Worm (Caenorhabditis elegans) whole organism, young adult: ENCODE measurements around the gene T22E5.1.
A peak's percentile ranks its signal among the peaks of the same experiment; 100 is the strongest.

ENCODE experiments used
- D2030.7 ChIP-seq: fragments of 200-800 bp; sonication (Bioruptor generic); IDR thresholded peaks from 2 replicates; pipeline ENCODE4 v1.3.6; 2022; ENCODE audit warnings: missing genetic modification reagents, missing genetic modification characterization, missing compliant biosample characterization
- F10E7.11 ChIP-seq: sonication (generic microtip); optimal IDR thresholded peaks from 2 replicates; lab custom pipeline; 2017; ENCODE audit warnings: mild to moderate bottlenecking, missing genetic modification characterization, moderate library complexity, missing compliant biosample characterization
- F37B4.10 ChIP-seq: fragments of 200-800 bp; sonication (Bioruptor generic); IDR thresholded peaks from 2 replicates; pipeline ENCODE4 v1.3.6; 2022; ENCODE audit warnings: missing genetic modification characterization, missing compliant biosample characterization
- F39B2.1 ChIP-seq: fragments of 200-800 bp; sonication (Bioruptor generic); IDR thresholded peaks from 2 replicates; pipeline ENCODE4 v1.3.6; 2022; ENCODE audit warnings: missing genetic modification reagents, missing genetic modification characterization, missing compliant biosample characterization
- F52B5.7 ChIP-seq: sonication (generic microtip); optimal IDR thresholded peaks from 2 replicates; lab custom pipeline; 2016; ENCODE audit warnings: mild to moderate bottlenecking, missing genetic modification characterization, missing compliant biosample characterization
- F55B11.4 ChIP-seq: sonication (generic microtip); optimal IDR thresholded peaks from 2 replicates; lab custom pipeline; 2016; ENCODE audit warnings: missing compliant biosample characterization, missing genetic modification characterization, borderline replicate concordance; ENCODE audit not compliant: insufficient read depth
- F57A8.1 ChIP-seq: fragments of 200-800 bp; sonication (Bioruptor generic); optimal IDR thresholded peaks from 2 replicates; lab custom pipeline; 2018; ENCODE audit warnings: mild to moderate bottlenecking, missing genetic modification characterization, moderate library complexity, missing compliant biosample characterization
- F57C9.4 ChIP-seq: sonication (generic microtip); optimal IDR thresholded peaks from 2 replicates; lab custom pipeline; 2017; ENCODE audit warnings: mild to moderate bottlenecking, missing genetic modification characterization, missing compliant biosample characterization
- K12H6.12 ChIP-seq: fragments of 200-800 bp; sonication (Bioruptor generic); optimal IDR thresholded peaks from 2 replicates; lab custom pipeline; 2018; ENCODE audit warnings: mild to moderate bottlenecking, missing genetic modification characterization, missing compliant biosample characterization
- T26A5.8 ChIP-seq: sonication (generic microtip); optimal IDR thresholded peaks from 2 replicates; lab custom pipeline; 2016; ENCODE audit warnings: missing genetic modification characterization, missing compliant biosample characterization
- Y79H2A.3 ChIP-seq: fragments of 200-800 bp; sonication (Bioruptor generic); conservative IDR thresholded peaks from 2 replicates; pipeline ENCODE4 v1.3.6; 2022; ENCODE audit warnings: missing genetic modification reagents, missing genetic modification characterization, missing compliant biosample characterization
- ZK185.1 ChIP-seq: sonication (generic microtip); optimal IDR thresholded peaks from 2 replicates; lab custom pipeline; 2016; ENCODE audit warnings: mild to moderate bottlenecking, missing genetic modification characterization, missing compliant biosample characterization; ENCODE audit not compliant: poor library complexity, severe bottlenecking
- akir-1 ChIP-seq: fragments of 200-800 bp; sonication (Bioruptor generic); optimal IDR thresholded peaks from 2 replicates; lab custom pipeline; 2018; ENCODE audit warnings: mild to moderate bottlenecking, missing genetic modification characterization, moderate library complexity, missing compliant biosample characterization
- ama-1 ChIP-seq, 3 experiments: fragments of 150-350 bp in 1 of 3; sonication (generic microtip) in 2 of 3; optimal IDR thresholded peaks; 2 replicates each; lab custom pipeline; 2014 to 2018; ENCODE audit warnings: missing biosample characterization in 2 of 3, missing genetic modification characterization in 2 of 3, missing genetic modification reagents in 2 of 3
- athp-1 ChIP-seq: sonication (generic microtip); optimal IDR thresholded peaks from 2 replicates; lab custom pipeline; 2017; ENCODE audit warnings: mild to moderate bottlenecking, missing genetic modification characterization, missing compliant biosample characterization
- attf-5 ChIP-seq: fragments of 200-800 bp; sonication (Bioruptor generic); optimal IDR thresholded peaks from 2 replicates; lab custom pipeline; 2018; ENCODE audit warnings: mild to moderate bottlenecking, missing genetic modification characterization, missing compliant biosample characterization
- cebp-2 ChIP-seq: fragments of 200-800 bp; sonication (Bioruptor generic); IDR thresholded peaks from 2 replicates; pipeline ENCODE4 v1.3.6; 2022; ENCODE audit warnings: missing genetic modification characterization, missing compliant biosample characterization
- ceh-91 ChIP-seq: fragments of 200-800 bp; sonication (Bioruptor generic); IDR thresholded peaks from 2 replicates; pipeline ENCODE4 v1.3.6; 2022; ENCODE audit warnings: missing genetic modification reagents, missing genetic modification characterization, missing compliant biosample characterization
- die-1 ChIP-seq: sonication (generic microtip); optimal IDR thresholded peaks from 2 replicates; lab custom pipeline; 2016; ENCODE audit warnings: missing genotype, mild to moderate bottlenecking, missing genetic modification characterization, missing compliant biosample characterization
- egl-44 ChIP-seq: fragments of 200-800 bp; sonication (Bioruptor generic); IDR thresholded peaks from 2 replicates; pipeline ENCODE4 v1.3.6; 2022; ENCODE audit warnings: missing genetic modification reagents, missing genetic modification characterization, missing compliant biosample characterization
- egrh-3 ChIP-seq: fragments of 200-800 bp; sonication (Bioruptor generic); IDR thresholded peaks from 2 replicates; pipeline ENCODE4 v1.3.6; 2022; ENCODE audit warnings: missing genetic modification reagents, missing genetic modification characterization, missing compliant biosample characterization
- ekl-4 ChIP-seq: fragments of 200-800 bp; sonication (Bioruptor generic); IDR thresholded peaks from 2 replicates; pipeline ENCODE4 v1.3.6; 2022; ENCODE audit warnings: missing genetic modification reagents, missing genetic modification characterization, missing compliant biosample characterization
- ets-4 ChIP-seq: fragments of 200-800 bp; sonication (Bioruptor generic); optimal IDR thresholded peaks from 2 replicates; lab custom pipeline; 2018; ENCODE audit warnings: mild to moderate bottlenecking, missing genetic modification characterization, missing compliant biosample characterization
- hmg-20 ChIP-seq: fragments of 200-800 bp; sonication (Bioruptor generic); IDR thresholded peaks from 2 replicates; pipeline ENCODE4 v1.3.6; 2022; ENCODE audit warnings: missing genetic modification reagents, missing genetic modification characterization, missing compliant biosample characterization
- hrde-1 ChIP-seq: sonication (generic microtip); optimal IDR thresholded peaks from 2 replicates; lab custom pipeline; 2016; ENCODE audit warnings: missing genetic modification characterization, mild to moderate bottlenecking, missing compliant biosample characterization, moderate library complexity, missing genotype, missing genetic modification reagents, borderline replicate concordance
- let-526 ChIP-seq: fragments of 200-800 bp; sonication (Bioruptor generic); IDR thresholded peaks from 2 replicates; pipeline ENCODE4 v1.3.6; 2022; ENCODE audit warnings: missing genetic modification reagents, missing genetic modification characterization, missing compliant biosample characterization
- lin-26 ChIP-seq: fragments of 200-800 bp; sonication (Bioruptor generic); IDR thresholded peaks from 2 replicates; pipeline ENCODE4 v1.3.6; 2022; ENCODE audit warnings: missing genetic modification reagents, missing genetic modification characterization, missing compliant biosample characterization
- lin-40 ChIP-seq: sonication (generic microtip); optimal IDR thresholded peaks from 2 replicates; lab custom pipeline; 2016; ENCODE audit warnings: missing genetic modification characterization, mild to moderate bottlenecking, missing compliant biosample characterization, missing genotype, missing genetic modification reagents
- lir-1 ChIP-seq: fragments of 200-800 bp; sonication (Bioruptor generic); conservative IDR thresholded peaks from 2 replicates; pipeline ENCODE4 v1.3.6; 2022; ENCODE audit warnings: missing genetic modification reagents, missing genetic modification characterization, missing compliant biosample characterization
- lsl-1 ChIP-seq: fragments of 200-800 bp; sonication (Bioruptor generic); optimal IDR thresholded peaks from 2 replicates; lab custom pipeline; 2018; ENCODE audit warnings: mild to moderate bottlenecking, missing genetic modification characterization, moderate library complexity, missing compliant biosample characterization
- lsy-27 ChIP-seq: sonication (generic microtip); optimal IDR thresholded peaks from 2 replicates; lab custom pipeline; 2017; ENCODE audit warnings: missing genetic modification characterization, mild to moderate bottlenecking, missing compliant biosample characterization, antibody characterized with exemption, missing genotype, borderline replicate concordance; ENCODE audit not compliant: insufficient read depth
- madf-10 ChIP-seq: sonication (generic microtip); optimal IDR thresholded peaks from 2 replicates; lab custom pipeline; 2016; ENCODE audit warnings: mild to moderate bottlenecking, missing genetic modification characterization, missing compliant biosample characterization
- nfyb-1 ChIP-seq: fragments of 200-800 bp; sonication (Bioruptor generic); IDR thresholded peaks from 2 replicates; pipeline ENCODE4 v1.3.6; 2022; ENCODE audit warnings: missing genetic modification reagents, missing genetic modification characterization, missing compliant biosample characterization
- nhr-120 ChIP-seq: fragments of 200-800 bp; sonication (Bioruptor generic); IDR thresholded peaks from 2 replicates; pipeline ENCODE4 v1.3.6; 2022; ENCODE audit warnings: missing genetic modification characterization, missing compliant biosample characterization
- nhr-80 ChIP-seq: sonication (generic microtip); optimal IDR thresholded peaks from 2 replicates; lab custom pipeline; 2016; ENCODE audit warnings: missing genetic modification characterization, missing compliant biosample characterization
- pha-4 ChIP-seq: fragments of 150-350 bp; sonication (generic microtip); optimal IDR thresholded peaks from 2 replicates; lab custom pipeline; 2014; ENCODE audit warnings: missing biosample characterization, missing genetic modification reagents, missing genetic modification characterization
- rpc-1 ChIP-seq, 2 experiments: fragments of 150-350 bp in 1 of 2; sonication (generic microtip) in 1 of 2; optimal IDR thresholded peaks; 2 replicates each; lab custom pipeline; 2014 to 2018; ENCODE audit warnings: missing biosample characterization in 1 of 2, missing genetic modification characterization in 1 of 2, missing genetic modification reagents in 1 of 2, missing genotype in 1 of 2
- sdz-38 ChIP-seq: sonication (generic microtip); optimal IDR thresholded peaks from 2 replicates; lab custom pipeline; 2016; ENCODE audit warnings: missing genotype, missing genetic modification characterization, missing compliant biosample characterization
- sea-2 ChIP-seq: fragments of 200-800 bp; sonication (Bioruptor generic); IDR thresholded peaks from 2 replicates; pipeline ENCODE4 v1.3.6; 2022; ENCODE audit warnings: missing genetic modification characterization, missing compliant biosample characterization
- somi-1 ChIP-seq: fragments of 200-800 bp; sonication (Bioruptor generic); optimal IDR thresholded peaks from 2 replicates; lab custom pipeline; 2018; ENCODE audit warnings: mild to moderate bottlenecking, missing genetic modification characterization, missing compliant biosample characterization
- tbx-9 ChIP-seq: sonication (generic microtip); optimal IDR thresholded peaks from 2 replicates; lab custom pipeline; 2016; ENCODE audit warnings: borderline replicate concordance, missing genetic modification characterization, inconsistent platforms, missing compliant biosample characterization
- unc-130 ChIP-seq: sonication (generic microtip); optimal IDR thresholded peaks from 2 replicates; lab custom pipeline; 2016; ENCODE audit warnings: missing genetic modification reagents, missing genetic modification characterization, missing compliant biosample characterization
- zfh-2 ChIP-seq: fragments of 200-800 bp; sonication (Bioruptor generic); conservative IDR thresholded peaks from 2 replicates; pipeline ENCODE4 v1.3.6; 2022; ENCODE audit warnings: missing genetic modification reagents, missing genetic modification characterization, missing compliant biosample characterization
- ztf-25 ChIP-seq: fragments of 200-800 bp; sonication (Bioruptor generic); IDR thresholded peaks from 2 replicates; pipeline ENCODE4 v1.3.6; 2022; ENCODE audit warnings: missing genetic modification reagents, missing genetic modification characterization, missing compliant biosample characterization
- ztf-26 ChIP-seq: sonication (generic microtip); optimal IDR thresholded peaks from 2 replicates; lab custom pipeline; 2017; ENCODE audit warnings: missing genetic modification characterization, missing compliant biosample characterization

T22E5.1 gene

ce11 chrX:6445239-6445638 lies 32.6 kb downstream of the T22E5.1 start:
- TF ChIP-seq lin-40 (tag; lab: Kevin White, UChicago), result no peak
- peak; percentile 23 for TF ChIP-seq nhr-80 (tag; lab: Kevin White, UChicago)
- TF ChIP-seq, all 124 proteins: peak for 1

- no peak for TF ChIP-seq F10E7.11 (tag; lab: Kevin White, UChicago)
- TF ChIP-seq hrde-1 (tag; lab: Kevin White, UChicago), result no peak
- TF ChIP-seq pha-4 (tag; lab: Kevin White, UChicago), result no peak
- TF ChIP-seq egl-44 (GFP tag; lab: Robert Waterston, UW), result no peak
- no peak for TF ChIP-seq Y79H2A.3
- TF ChIP-seq lsl-1 (GFP tag; lab: Kevin White, UChicago), result no peak
- TF ChIP-seq F37B4.10 (GFP tag; lab: Robert Waterston, UW), result no peak
- TF ChIP-seq rpc-1 (optimal IDR thresholded peaks at IDR 0.05; lab: Kevin White, UChicago), result no peak
- no peak for TF ChIP-seq rpc-1 (tag; optimal IDR thresholded peaks at IDR 0.05; lab: Kevin White, UChicago)
- TF ChIP-seq F57A8.1 (GFP tag; lab: Kevin White, UChicago), result no peak
- TF ChIP-seq cebp-2 (GFP tag; lab: Robert Waterston, UW), result no peak
- TF ChIP-seq T26A5.8 (tag; lab: Kevin White, UChicago), result no peak
- no peak for TF ChIP-seq tbx-9 (tag; lab: Kevin White, UChicago)
- no peak for TF ChIP-seq D2030.7 (GFP tag; lab: Robert Waterston, UW)
- TF ChIP-seq somi-1 (GFP tag; lab: Kevin White, UChicago), result no peak
- TF ChIP-seq akir-1 (GFP tag; lab: Kevin White, UChicago), result no peak
- TF ChIP-seq ZK185.1, result no peak
These were observed 33.9 kb downstream of the T22E5.1 start, which contains the start of gene asp-14 for ce11 chrX:6446564-6446963. Gene asp-14, minus strand, starts transcription at chrX:6446664.

- TF ChIP-seq hmg-20 (GFP tag; lab: Robert Waterston, UW), result no peak
- TF ChIP-seq T26A5.8 (tag; lab: Kevin White, UChicago), result no peak
- no peak for TF ChIP-seq lir-1 (GFP tag; lab: Robert Waterston, UW)
- TF ChIP-seq nfyb-1, result no peak
- peak; percentile 10 for TF ChIP-seq attf-5
- TF ChIP-seq F39B2.1 (GFP tag; lab: Robert Waterston, UW), result no peak
- no peak for TF ChIP-seq K12H6.12 (tag; lab: Kevin White, UChicago)
- TF ChIP-seq die-1, result no peak
- no peak for TF ChIP-seq F57C9.4 (tag; lab: Kevin White, UChicago)
- no peak for TF ChIP-seq egrh-3
- TF ChIP-seq athp-1 (tag; lab: Kevin White, UChicago), result no peak
- no peak for TF ChIP-seq ets-4
- TF ChIP-seq nhr-120, result no peak
- TF ChIP-seq ama-1 (optimal IDR thresholded peaks at IDR 0.05; lab: Kevin White, UChicago), result no peak
- TF ChIP-seq ama-1 (GFP tag; optimal IDR thresholded peaks at IDR 0.05; lab: Kevin White, UChicago), result no peak
- TF ChIP-seq unc-130, result no peak
- no peak for TF ChIP-seq zfh-2 (GFP tag; lab: Robert Waterston, UW)
- no peak for TF ChIP-seq F57A8.1 (GFP tag; lab: Kevin White, UChicago)
- no peak for TF ChIP-seq lsy-27 (tag; lab: Kevin White, UChicago)
- TF ChIP-seq F55B11.4 (tag; lab: Kevin White, UChicago), result no peak
- no peak for TF ChIP-seq ceh-91
- no peak for TF ChIP-seq ztf-25 (GFP tag; lab: Robert Waterston, UW)
- TF ChIP-seq madf-10 (tag; lab: Kevin White, UChicago), result no peak
- no peak for TF ChIP-seq F10E7.11 (tag; lab: Kevin White, UChicago)
- TF ChIP-seq sdz-38 (tag; lab: Kevin White, UChicago), result no peak
- TF ChIP-seq lin-40 (tag; lab: Kevin White, UChicago), result peak; percentile 69
- no peak for TF ChIP-seq ztf-26
- no peak for TF ChIP-seq sea-2 (GFP tag; lab: Robert Waterston, UW)
- no peak for TF ChIP-seq lin-26
- no peak for TF ChIP-seq F52B5.7
- TF ChIP-seq let-526 (GFP tag; lab: Robert Waterston, UW), result no peak
- no peak for TF ChIP-seq ekl-4 (GFP tag; lab: Robert Waterston, UW)
These were observed 36.3 kb downstream of the T22E5.1 start, which contains the start of gene fah-1 for ce11 chrX:6448866-6449400. Gene fah-1, minus strand, starts transcription at chrX:6448916.
